Worm (Caenorhabditis elegans) whole organism, L3 larva: ENCODE data around the gene sre-20.

Source experiments
- R02D3.7 ChIP-seq: fragments of 150-350 bp; optimal IDR thresholded peaks from 2 replicates; lab custom pipeline; 2014; ENCODE audit warnings: missing biosample characterization, missing genetic modification characterization
- pqm-1 ChIP-seq: fragments of 150-350 bp; optimal IDR thresholded peaks from 2 replicates; lab custom pipeline; 2017; ENCODE audit warnings: missing biosample characterization, missing genetic modification characterization, inconsistent platforms
- unc-39 ChIP-seq: sonication (generic microtip); optimal IDR thresholded peaks from 4 replicates; lab custom pipeline; 2017; ENCODE audit warnings: missing biosample characterization, missing genetic modification characterization

- TF ChIP-seq unc-39 (no peak), pqm-1 (peak; percentile 85), R02D3.7 (tag; lab: Kevin White, UChicago) (no peak)
Measured at ce11 chrV:12795196-12795595, 10.4 kb upstream of the sre-20 start, which contains the start of gene ugt-4.
